Fruit fly (Drosophila melanogaster) whole organism, embryonic: Measurements from ENCODE around the gene Lrch.
A peak's percentile ranks its signal among the peaks of the same experiment; 100 is the strongest.

Experiments
- Ada2b ChIP-seq: fragments of 200-800 bp; sonication (Bioruptor generic); IDR thresholded peaks from 2 replicates; pipeline ENCODE4 v1.3.6; 2022; ENCODE audit warnings: missing biosample characterization, missing genetic modification characterization
- B-H1 ChIP-seq: fragments of 200-800 bp; sonication (Bioruptor generic); IDR thresholded peaks from 3 replicates; pipeline ENCODE4 v1.3.6; 2022; ENCODE audit warnings: missing biosample characterization, missing genetic modification characterization
- CG11085 ChIP-seq: fragments of 200-800 bp; sonication (Bioruptor generic); IDR thresholded peaks from 2 replicates; pipeline ENCODE4 v1.3.6; 2022; ENCODE audit warnings: missing biosample characterization, missing genetic modification characterization
- CG11093 ChIP-seq: fragments of 200-800 bp; sonication (Bioruptor generic); IDR thresholded peaks from 3 replicates; pipeline ENCODE4 v1.3.6; 2022; ENCODE audit warnings: missing biosample characterization, missing genetic modification characterization
- CG12104 ChIP-seq: fragments of 200-800 bp; sonication (Bioruptor generic); optimal IDR thresholded peaks from 3 replicates; lab custom pipeline; 2016; ENCODE audit warnings: missing biosample characterization, missing genetic modification characterization
- CG12769 ChIP-seq: fragments of 200-800 bp; sonication (Bioruptor generic); optimal IDR thresholded peaks from 2 replicates; lab custom pipeline; 2019; ENCODE audit warnings: missing biosample characterization, mild to moderate bottlenecking, missing genetic modification characterization, moderate library complexity
- CG16779 ChIP-seq: fragments of 200-800 bp; sonication (Bioruptor generic); IDR thresholded peaks from 2 replicates; pipeline ENCODE4 v1.3.6; 2022; ENCODE audit warnings: missing biosample characterization, missing genetic modification characterization
- CG17385 ChIP-seq: fragments of 200-800 bp; sonication (Bioruptor generic); optimal IDR thresholded peaks from 3 replicates; lab custom pipeline; 2018; ENCODE audit warnings: missing biosample characterization, mild to moderate bottlenecking, missing genetic modification characterization
- CG17568 ChIP-seq: fragments of 200-800 bp; sonication (Bioruptor generic); optimal IDR thresholded peaks from 2 replicates; lab custom pipeline; 2018; ENCODE audit warnings: missing biosample characterization, mild to moderate bottlenecking, missing genetic modification characterization, moderate library complexity
- CG2116 ChIP-seq: fragments of 200-800 bp; sonication (Bioruptor generic); optimal IDR thresholded peaks from 3 replicates; lab custom pipeline; 2018; ENCODE audit warnings: missing biosample characterization, mild to moderate bottlenecking, missing genetic modification characterization
- CG2120 ChIP-seq: fragments of 200-800 bp; sonication (Bioruptor generic); optimal IDR thresholded peaks from 3 replicates; lab custom pipeline; 2016; ENCODE audit warnings: missing biosample characterization, missing genetic modification characterization
- CG2712 ChIP-seq: fragments of 200-800 bp; optimal IDR thresholded peaks from 3 replicates; lab custom pipeline; 2019; ENCODE audit warnings: missing biosample characterization, mild to moderate bottlenecking, missing genetic modification characterization, moderate library complexity
- CG31441 ChIP-seq: fragments of 200-800 bp; sonication (Bioruptor generic); IDR thresholded peaks from 2 replicates; pipeline ENCODE4 v1.3.6; 2022; ENCODE audit warnings: missing biosample characterization, missing genetic modification characterization
- CG3163 ChIP-seq: fragments of 200-800 bp; sonication (Bioruptor generic); optimal IDR thresholded peaks from 3 replicates; lab custom pipeline; 2016; ENCODE audit warnings: missing biosample characterization, missing genetic modification characterization
- CG3281 ChIP-seq: fragments of 200-800 bp; sonication (Bioruptor generic); optimal IDR thresholded peaks from 3 replicates; lab custom pipeline; 2017; ENCODE audit warnings: missing biosample characterization, mild to moderate bottlenecking, missing genetic modification characterization
- CG33557 ChIP-seq: fragments of 200-800 bp; sonication (Bioruptor generic); optimal IDR thresholded peaks from 2 replicates; lab custom pipeline; 2019; ENCODE audit warnings: missing biosample characterization, mild to moderate bottlenecking, missing genetic modification characterization, moderate library complexity
- CG4360 ChIP-seq: fragments of 200-800 bp; sonication (Bioruptor generic); IDR thresholded peaks from 2 replicates; pipeline ENCODE4 v1.3.6; 2022; ENCODE audit warnings: missing biosample characterization, missing genetic modification characterization
- CG5245 ChIP-seq: fragments of 200-800 bp; sonication (Bioruptor generic); optimal IDR thresholded peaks from 3 replicates; lab custom pipeline; 2016; ENCODE audit warnings: missing biosample characterization, missing genetic modification characterization
- CG7556 ChIP-seq: fragments of 200-800 bp; sonication (Bioruptor generic); optimal IDR thresholded peaks from 2 replicates; lab custom pipeline; 2017; ENCODE audit warnings: missing biosample characterization, mild to moderate bottlenecking, missing genetic modification characterization
- CG8281 ChIP-seq: fragments of 200-800 bp; sonication (Bioruptor generic); optimal IDR thresholded peaks from 2 replicates; lab custom pipeline; 2018; ENCODE audit warnings: missing biosample characterization, mild to moderate bottlenecking, missing genetic modification characterization, moderate library complexity
- CG9437 ChIP-seq: fragments of 200-800 bp; sonication (Bioruptor generic); optimal IDR thresholded peaks from 2 replicates; lab custom pipeline; 2018; ENCODE audit warnings: missing biosample characterization, mild to moderate bottlenecking, missing genetic modification characterization
- CG9876 ChIP-seq: fragments of 200-800 bp; sonication (Bioruptor generic); optimal IDR thresholded peaks from 2 replicates; lab custom pipeline; 2016; ENCODE audit warnings: missing biosample characterization, missing genetic modification characterization
- CG9932 ChIP-seq: fragments of 200-800 bp; sonication (Bioruptor generic); IDR thresholded peaks from 2 replicates; pipeline ENCODE4 v1.3.6; 2022; ENCODE audit warnings: missing biosample characterization, missing genetic modification characterization
- CoRest ChIP-seq: fragments of 200-800 bp; sonication (Bioruptor generic); optimal IDR thresholded peaks from 3 replicates; lab custom pipeline; 2018; ENCODE audit warnings: missing biosample characterization, mild to moderate bottlenecking, missing genetic modification characterization, moderate library complexity
- CrebB ChIP-seq: fragments of 200-800 bp; sonication (Bioruptor generic); optimal IDR thresholded peaks from 3 replicates; lab custom pipeline; 2018; ENCODE audit warnings: missing biosample characterization, mild to moderate bottlenecking, missing genetic modification characterization
- Hey ChIP-seq: fragments of 200-800 bp; sonication (Bioruptor generic); optimal IDR thresholded peaks from 3 replicates; lab custom pipeline; 2018; ENCODE audit warnings: missing biosample characterization, mild to moderate bottlenecking, missing genetic modification characterization
- Hmr ChIP-seq: fragments of 200-800 bp; sonication (Bioruptor generic); optimal IDR thresholded peaks from 3 replicates; lab custom pipeline; 2017; ENCODE audit warnings: mild to moderate bottlenecking, missing biosample characterization, missing genetic modification reagents, missing genetic modification characterization
- Nf-YB ChIP-seq: fragments of 200-800 bp; sonication (Bioruptor generic); optimal IDR thresholded peaks from 3 replicates; lab custom pipeline; 2019; ENCODE audit warnings: missing biosample characterization, mild to moderate bottlenecking, missing genetic modification characterization, moderate library complexity
- Oli ChIP-seq: fragments of 200-800 bp; sonication (Bioruptor generic); optimal IDR thresholded peaks from 2 replicates; lab custom pipeline; 2018; ENCODE audit warnings: missing biosample characterization, mild to moderate bottlenecking, missing genetic modification characterization, moderate library complexity
- ab ChIP-seq: fragments of 200-800 bp; sonication (Bioruptor generic); optimal IDR thresholded peaks from 2 replicates; lab custom pipeline; 2016; ENCODE audit warnings: missing biosample characterization, missing genetic modification characterization
- al ChIP-seq: fragments of 200-800 bp; sonication (Bioruptor generic); IDR thresholded peaks from 2 replicates; pipeline ENCODE4 v1.3.6; 2022; ENCODE audit warnings: missing biosample characterization, missing genetic modification characterization
- chif ChIP-seq, 2 experiments: fragments of 200-800 bp; sonication (Bioruptor generic); optimal IDR thresholded peaks; 3 replicates each; lab custom pipeline; 2016; ENCODE audit warnings: missing biosample characterization in 2 of 2, missing genetic modification characterization in 2 of 2
- croc ChIP-seq: fragments of 200-800 bp; sonication (Bioruptor generic); conservative IDR thresholded peaks from 3 replicates; pipeline ENCODE4 v1.3.6; 2022; ENCODE audit warnings: missing biosample characterization, missing genetic modification characterization
- esg ChIP-seq: fragments of 200-800 bp; sonication (Bioruptor generic); conservative IDR thresholded peaks from 2 replicates; pipeline ENCODE4 v1.3.6; 2022; ENCODE audit warnings: missing biosample characterization, missing genetic modification characterization
- fu2 ChIP-seq: fragments of 200-800 bp; sonication (Bioruptor generic); optimal IDR thresholded peaks from 2 replicates; lab custom pipeline; 2016; ENCODE audit warnings: missing biosample characterization, missing genetic modification characterization
- gfzf ChIP-seq: fragments of 200-800 bp; sonication (Bioruptor generic); optimal IDR thresholded peaks from 2 replicates; lab custom pipeline; 2016; ENCODE audit warnings: missing biosample characterization, mild to moderate bottlenecking, missing genetic modification characterization, moderate library complexity
- gsb-n ChIP-seq: fragments of 200-800 bp; sonication (Bioruptor generic); optimal IDR thresholded peaks from 3 replicates; lab custom pipeline; 2018; ENCODE audit warnings: missing biosample characterization, mild to moderate bottlenecking, missing genetic modification characterization
- mam ChIP-seq: fragments of 200-800 bp; sonication (Bioruptor generic); optimal IDR thresholded peaks from 3 replicates; lab custom pipeline; 2016; ENCODE audit warnings: missing biosample characterization, missing genetic modification characterization
- nmo ChIP-seq: fragments of 200-800 bp; sonication (Bioruptor generic); optimal IDR thresholded peaks from 2 replicates; lab custom pipeline; 2018; ENCODE audit warnings: missing biosample characterization, mild to moderate bottlenecking, missing genetic modification characterization, moderate library complexity
- onecut ChIP-seq: fragments of 200-800 bp; sonication (Bioruptor generic); IDR thresholded peaks from 2 replicates; pipeline ENCODE4 v1.3.6; 2022; ENCODE audit warnings: missing biosample characterization, missing genetic modification characterization
- org-1 ChIP-seq: fragments of 200-800 bp; sonication (Bioruptor generic); optimal IDR thresholded peaks from 2 replicates; lab custom pipeline; 2017; ENCODE audit warnings: missing biosample characterization, missing genetic modification characterization
- pnt ChIP-seq: fragments of 200-800 bp; sonication (Bioruptor generic); optimal IDR thresholded peaks from 3 replicates; lab custom pipeline; 2016; ENCODE audit warnings: missing biosample characterization, missing genetic modification characterization
- pros ChIP-seq: fragments of 200-800 bp; sonication (Bioruptor generic); optimal IDR thresholded peaks from 3 replicates; lab custom pipeline; 2019; ENCODE audit warnings: missing biosample characterization, mild to moderate bottlenecking, missing genetic modification characterization, moderate library complexity
- salm ChIP-seq: fragments of 200-800 bp; sonication (Bioruptor generic); optimal IDR thresholded peaks from 2 replicates; lab custom pipeline; 2018; ENCODE audit warnings: missing biosample characterization, mild to moderate bottlenecking, missing genetic modification characterization
- sens ChIP-seq: fragments of 200-800 bp; sonication (Bioruptor generic); peaks from one replicate; lab custom pipeline; 2016; ENCODE audit warnings: missing biosample characterization, missing genetic modification characterization
- sob ChIP-seq: fragments of 200-800 bp; sonication (Bioruptor generic); IDR thresholded peaks from 2 replicates; pipeline ENCODE4 v1.3.6; 2022; ENCODE audit warnings: missing biosample characterization, missing genetic modification characterization
- sqz ChIP-seq: fragments of 200-800 bp; sonication (Bioruptor generic); optimal IDR thresholded peaks from 3 replicates; lab custom pipeline; 2018; ENCODE audit warnings: missing biosample characterization, mild to moderate bottlenecking, missing genetic modification characterization
- tx ChIP-seq: fragments of 200-800 bp; sonication (Bioruptor generic); optimal IDR thresholded peaks from 2 replicates; lab custom pipeline; 2016; ENCODE audit warnings: missing biosample characterization, missing genetic modification characterization
- unpg ChIP-seq: fragments of 200-800 bp; sonication (Bioruptor generic); optimal IDR thresholded peaks from 3 replicates; lab custom pipeline; 2018; ENCODE audit warnings: missing biosample characterization, mild to moderate bottlenecking, missing genetic modification characterization, moderate library complexity
- vnd ChIP-seq: fragments of 200-800 bp; sonication (Bioruptor generic); IDR thresholded peaks from 3 replicates; pipeline ENCODE4 v1.3.6; 2022; ENCODE audit warnings: missing biosample characterization, missing genetic modification characterization; ENCODE audit not compliant: partially characterized antibody
- yki ChIP-seq: fragments of >200 bp; optimal IDR thresholded peaks from 3 replicates; lab custom pipeline; 2018

Gene Lrch

dm6 chr2L:17382318-17382717, 1.6 kb downstream of the Lrch start (continued):
- TF ChIP-seq CG9932 (peak; percentile 40; the same call in 1 of the 2 replicates), CG2712 (tag; lab: Kevin White, UChicago) (peak; percentile 91), CG7556 (peak; percentile 83), Hey (tag; lab: Kevin White, UChicago) (peak; percentile 10), croc (GFP tag; lab: Robert Waterston, UW) (peak; percentile 60; the same call in 2 of the 3 replicates), CG9876 (no peak), salm (peak; percentile 68), CoRest (tag; lab: Kevin White, UChicago) (peak; percentile 82), CG11085 (no peak), ab (no peak), pros (GFP tag; lab: Kevin White, UChicago) (peak; percentile 53), CG31441 (GFP tag; lab: Robert Waterston, UW) (peak; percentile 84), CG3281 (GFP tag; lab: Kevin White, UChicago) (peak; percentile 77), pnt (peak; percentile 14), CG2116 (no peak), org-1 (GFP tag; lab: Kevin White, UChicago) (peak; percentile 79), CG12104 (GFP tag; lab: Kevin White, UChicago) (peak; percentile 2), CG2120 (GFP tag; lab: Kevin White, UChicago) (peak; percentile 82), CG11093 (GFP tag; lab: Robert Waterston, UW) (0 out of 3 replicates have a peak, but pooled peaks have one; percentile 28), Hmr (GFP tag; lab: Kevin White, UChicago) (peak; percentile 72), CG3163 (no peak), unpg (peak; percentile 79), CG12769 (tag; lab: Kevin White, UChicago) (peak; percentile 58), gfzf (GFP tag; lab: Kevin White, UChicago) (no peak), CG8281 (tag; lab: Kevin White, UChicago) (peak; percentile 59), yki (lab: Kevin White, UChicago) (no peak), tx (GFP tag; lab: Kevin White, UChicago) (peak; percentile 28), vnd (no peak), nmo (GFP tag; lab: Kevin White, UChicago) (peak; percentile 83), Ada2b (GFP tag; lab: Robert Waterston, UW) (0 out of 2 replicates have a peak, but pooled peaks have one; percentile 10), Oli (tag; lab: Kevin White, UChicago) (peak; percentile 77), esg (GFP tag; lab: Robert Waterston, UW) (peak; percentile 33; the same call in 1 of the 2 replicates), CG17385 (GFP tag; lab: Kevin White, UChicago) (peak; percentile 72), al (GFP tag; lab: Robert Waterston, UW) (peak; percentile 22; the same call in 1 of the 2 replicates), CG17568 (GFP tag; lab: Kevin White, UChicago) (peak; percentile 69), CG16779 (GFP tag; lab: Robert Waterston, UW) (no peak), sens (GFP tag; lab: Kevin White, UChicago) (peak; percentile 88), fu2 (GFP tag; lab: Kevin White, UChicago) (peak; percentile 8), gsb-n (tag; lab: Kevin White, UChicago) (peak; percentile 71), CG5245 (peak; percentile 33), CG33557 (GFP tag; lab: Kevin White, UChicago) (peak; percentile 93), chif (GFP tag; optimal IDR thresholded peaks at IDR 0.05; lab: Kevin White, UChicago) (peak; percentile 36 to 61), Nf-YB (peak; percentile 54), sob (0 out of 2 replicates have a peak, but pooled peaks have one; percentile 15), onecut (GFP tag; lab: Robert Waterston, UW) (peak; percentile 93), CG9437 (peak; percentile 66), CrebB (tag; lab: Kevin White, UChicago) (peak; percentile 25), CG4360 (peak; percentile 89), B-H1 (0 out of 3 replicates have a peak, but pooled peaks have one; percentile 10), mam (GFP tag; lab: Kevin White, UChicago) (peak; percentile 39), sqz (peak; percentile 73)
